Worm (Caenorhabditis elegans): Measurements from ENCODE around the gene D1005.6.

ce11 chrX:1438925-1439324 lies 25.7 kb downstream of the D1005.6 start:
- TF ChIP-seq ceh-36 (tag; optimal IDR thresholded peaks at IDR 0.05) (no peak), scrt-1 (GFP tag; IDR thresholded peaks at IDR 0.05) (no peak), sea-1 (GFP tag; conservative IDR thresholded peaks at IDR 0.05) (no peak), aly-1 (tag; optimal IDR thresholded peaks at IDR 0.05) (no peak)

All from whole organism, early embryonic.